Worm (Caenorhabditis elegans) whole organism, late embryonic: ENCODE data around the gene C49H3.3.

Experiments
- ceh-30 ChIP-seq: fragments of 150-350 bp; optimal IDR thresholded peaks from 2 replicates; lab custom pipeline; 2014; ENCODE audit warnings: missing biosample characterization, missing genetic modification characterization
- ceh-6 ChIP-seq: fragments of 200-800 bp; sonication (Bioruptor generic); optimal IDR thresholded peaks from 2 replicates; lab custom pipeline; 2018; ENCODE audit warnings: mild to moderate bottlenecking, missing genetic modification characterization, missing compliant biosample characterization
- che-1 ChIP-seq: sonication (generic microtip); optimal IDR thresholded peaks from 2 replicates; lab custom pipeline; 2016; ENCODE audit warnings: mild to moderate bottlenecking, missing genetic modification characterization, missing compliant biosample characterization
- fkh-6 ChIP-seq: sonication (generic microtip); optimal IDR thresholded peaks from 2 replicates; lab custom pipeline; 2016; ENCODE audit warnings: missing genetic modification characterization, missing compliant biosample characterization
- hlh-13 ChIP-seq: fragments of 200-800 bp; sonication (Bioruptor generic); optimal IDR thresholded peaks from 2 replicates; lab custom pipeline; 2018; ENCODE audit warnings: mild to moderate bottlenecking, missing genetic modification characterization, missing compliant biosample characterization
- sox-4 ChIP-seq: sonication (generic microtip); optimal IDR thresholded peaks from 2 replicates; lab custom pipeline; 2017; ENCODE audit warnings: mild to moderate bottlenecking, missing genetic modification characterization, inconsistent platforms, missing compliant biosample characterization
- unc-86 ChIP-seq: sonication (generic microtip); optimal IDR thresholded peaks from 2 replicates; lab custom pipeline; 2016; ENCODE audit warnings: missing genetic modification characterization, missing compliant biosample characterization
- ztf-16 ChIP-seq: sonication (generic microtip); optimal IDR thresholded peaks from 2 replicates; lab custom pipeline; 2017; ENCODE audit warnings: missing genetic modification characterization, missing compliant biosample characterization

DNA sequence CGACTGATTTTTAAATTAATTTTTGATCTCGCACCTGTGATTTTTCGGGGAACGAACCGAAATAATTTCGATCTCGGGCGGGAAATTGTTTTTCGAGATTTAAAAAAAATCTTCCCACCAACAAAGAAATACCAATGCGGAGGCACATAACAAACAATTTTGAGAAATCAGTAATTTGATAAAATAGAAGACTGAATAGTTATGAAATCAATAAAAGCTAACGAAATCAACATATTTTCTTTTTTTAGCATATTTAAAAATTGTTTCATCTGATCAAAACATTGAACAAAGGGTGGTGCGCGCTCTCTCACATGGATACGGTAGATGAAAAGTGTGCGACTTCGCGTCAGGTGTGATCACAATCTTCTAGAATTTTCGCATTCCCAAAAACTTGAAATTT, 33.9 kb downstream of the C49H3.3 start:
- TF ChIP-seq ceh-30 (tag; lab: Kevin White, UChicago): no peak
- no peak for TF ChIP-seq sox-4 (tag; lab: Kevin White, UChicago)
- no peak for TF ChIP-seq che-1 (tag; lab: Kevin White, UChicago)
- TF ChIP-seq ceh-6 (GFP tag; lab: Kevin White, UChicago): no peak
- TF ChIP-seq ztf-16 (tag; lab: Kevin White, UChicago): no peak
- no peak for TF ChIP-seq fkh-6
- TF ChIP-seq unc-86 (tag; lab: Kevin White, UChicago): no peak
- no peak for TF ChIP-seq hlh-13 (GFP tag; lab: Kevin White, UChicago)
